Fruit fly (Drosophila melanogaster): ENCODE data around the gene PIG-P.
A peak's percentile ranks its signal among the peaks of the same experiment; 100 is the strongest.

The PIG-P gene

DNA sequence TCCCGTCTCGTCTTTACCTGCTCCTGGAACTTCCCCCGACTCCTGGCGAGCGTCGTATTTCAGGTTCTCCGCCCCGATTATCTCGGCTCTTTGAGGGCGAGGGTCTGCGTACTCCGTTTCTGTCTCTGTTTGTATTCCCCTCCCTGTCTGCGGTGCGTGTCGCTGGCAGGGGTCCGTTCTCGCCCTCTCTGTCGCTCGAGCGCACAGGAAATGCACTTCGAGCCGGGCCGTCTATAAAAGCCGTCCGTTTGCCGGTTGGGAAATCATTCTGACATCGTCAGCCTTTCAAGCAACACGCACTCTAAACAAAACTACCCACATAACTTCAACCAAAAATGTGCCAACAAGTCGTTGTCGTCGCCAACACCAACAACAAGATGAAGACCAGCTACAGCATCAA is 47.4 kb downstream of the PIG-P start (continued):
- TF ChIP-seq CG12391 (tag; optimal IDR thresholded peaks at IDR 0.05) (no peak), ci (GFP tag; IDR thresholded peaks at IDR 0.05) (0 out of 3 replicates have a peak, but pooled peaks have one; percentile 20), CG11398 (GFP tag; optimal IDR thresholded peaks at IDR 0.05) (no peak), bbx (GFP tag; IDR thresholded peaks at IDR 0.05; ENCODE audit: partially characterized antibody) (peak; percentile 9; the same call in 1 of the 2 replicates), nerfin-2 (GFP tag; IDR thresholded peaks at IDR 0.05; ENCODE audit: partially characterized antibody) (no peak), Atf-2 (GFP tag; optimal IDR thresholded peaks at IDR 0.05) (no peak), HLH4C (GFP tag; IDR thresholded peaks at IDR 0.05; ENCODE audit: partially characterized antibody) (no peak), gt (GFP tag; IDR thresholded peaks at IDR 0.05) (no peak), ken (GFP tag; IDR thresholded peaks at IDR 0.05) (0 out of 3 replicates have a peak, but pooled peaks have one; percentile 33), CG1602 (GFP tag; optimal IDR thresholded peaks at IDR 0.05) (no peak), danr (GFP tag; IDR thresholded peaks at IDR 0.05) (no peak), Aef1 (GFP tag; IDR thresholded peaks at IDR 0.05) (no peak), CG2202 (tag; optimal IDR thresholded peaks at IDR 0.05) (no peak), ro (GFP tag; IDR thresholded peaks at IDR 0.05) (no peak), CG10274 (GFP tag; optimal IDR thresholded peaks at IDR 0.05) (no peak), Deaf1 (tag; optimal IDR thresholded peaks at IDR 0.05) (peak; percentile 14), cad (GFP tag; optimal IDR thresholded peaks at IDR 0.05) (peak; percentile 37), zen (tag; optimal IDR thresholded peaks at IDR 0.05) (peak; percentile 37), CG32772 (GFP tag; IDR thresholded peaks at IDR 0.05) (no peak), CG15479 (GFP tag; optimal IDR thresholded peaks at IDR 0.05) (peak; percentile 92), CG10462 (GFP tag; optimal IDR thresholded peaks at IDR 0.05) (no peak), jigr1 (GFP tag; IDR thresholded peaks at IDR 0.05) (no peak), CG32532 (GFP tag; IDR thresholded peaks at IDR 0.05) (no peak), CG6813 (GFP tag; optimal IDR thresholded peaks at IDR 0.05) (peak; percentile 10), CG7745 (tag; optimal IDR thresholded peaks at IDR 0.05) (peak; percentile 15), CG8924 (tag; optimal IDR thresholded peaks at IDR 0.05) (no peak), CG13123 (GFP tag; optimal IDR thresholded peaks at IDR 0.05) (no peak), CG33557 (GFP tag; optimal IDR thresholded peaks at IDR 0.05) (peak; percentile 24), unc-4 (GFP tag; IDR thresholded peaks at IDR 0.05; ENCODE audit: partially characterized antibody) (no peak), vvl (GFP tag; IDR thresholded peaks at IDR 0.05) (peak; percentile 19; the same call in 1 of the 2 replicates), bcd (GFP tag; optimal IDR thresholded peaks at IDR 0.05) (no peak), chn (GFP tag; optimal IDR thresholded peaks at IDR 0.05) (peak; percentile 49), zen2 (GFP tag; IDR thresholded peaks at IDR 0.05; ENCODE audit: partially characterized antibody) (no peak), CG4820 (GFP tag; optimal IDR thresholded peaks at IDR 0.05) (no peak), crol (GFP tag; IDR thresholded peaks at IDR 0.05) (peak; percentile 72), en (GFP tag; optimal IDR thresholded peaks at IDR 0.05) (no peak), NC2α (GFP tag; optimal IDR thresholded peaks at IDR 0.05) (peak; percentile 50), org-1 (GFP tag; optimal IDR thresholded peaks at IDR 0.05) (no peak), ab (GFP tag; optimal IDR thresholded peaks at IDR 0.05) (no peak), mirr (GFP tag; optimal IDR thresholded peaks at IDR 0.05) (no peak), esg (GFP tag; conservative IDR thresholded peaks at IDR 0.05) (no peak), unpg (GFP tag; optimal IDR thresholded peaks at IDR 0.05) (no peak), ewg (GFP tag; optimal IDR thresholded peaks at IDR 0.05) (no peak), sisA (GFP tag; IDR thresholded peaks at IDR 0.05) (no peak), E2f2 (GFP tag; IDR thresholded peaks at IDR 0.05) (no peak), run (tag; optimal IDR thresholded peaks at IDR 0.05) (no peak), Eip74EF (GFP tag; optimal IDR thresholded peaks at IDR 0.05) (no peak), Hr51 (GFP tag; optimal IDR thresholded peaks at IDR 0.05) (no peak), sens (GFP tag) (peak; percentile 85), sim (GFP tag; IDR thresholded peaks at IDR 0.05) (no peak), fd102C (GFP tag; optimal IDR thresholded peaks at IDR 0.05) (peak; percentile 59)

Measured in whole organism, embryonic.